Worm (Caenorhabditis elegans): ENCODE measurements around the gene sart-3.

- TF ChIP-seq unc-30 (tag; optimal IDR thresholded peaks at IDR 0.05) = no peak
- TF ChIP-seq skn-1 (tag; optimal IDR thresholded peaks at IDR 0.05) = no peak
- TF ChIP-seq ztf-4 (tag; optimal IDR thresholded peaks at IDR 0.05) = no peak
Measured at ce11 chrIV:11286112-11286511, 46.7 kb downstream of the sart-3 start.

All from whole organism, L1 larva.